Worm (Caenorhabditis elegans) whole organism, midembryonic: ENCODE measurements around the gene F54A3.2.

Experiments
- T22C8.4 ChIP-seq: fragments of 200-800 bp; sonication (Bioruptor generic); IDR thresholded peaks from 2 replicates; pipeline ENCODE4 v1.3.6; 2022; ENCODE audit warnings: missing genetic modification characterization, missing compliant biosample characterization
- cog-1 ChIP-seq: sonication (generic microtip); optimal IDR thresholded peaks from 2 replicates; lab custom pipeline; 2016; ENCODE audit warnings: missing genetic modification characterization, missing compliant biosample characterization
- flt-1 ChIP-seq: fragments of 200-800 bp; sonication (Bioruptor generic); IDR thresholded peaks from 2 replicates; pipeline ENCODE4 v1.3.6; 2022; ENCODE audit warnings: missing genetic modification characterization, missing compliant biosample characterization
- klf-2 ChIP-seq: fragments of 200-800 bp; sonication (Bioruptor generic); conservative IDR thresholded peaks from 2 replicates; pipeline ENCODE4 v1.3.6; 2022; ENCODE audit warnings: missing genetic modification reagents, missing genetic modification characterization, missing compliant biosample characterization
- tab-1 ChIP-seq: fragments of 200-800 bp; sonication (Bioruptor generic); IDR thresholded peaks from 2 replicates; pipeline ENCODE4 v1.3.6; 2022; ENCODE audit warnings: missing genetic modification characterization, missing compliant biosample characterization
- ztf-23 ChIP-seq: fragments of 200-800 bp; sonication (Bioruptor generic); IDR thresholded peaks from 2 replicates; pipeline ENCODE4 v1.3.6; 2022; ENCODE audit warnings: missing genetic modification reagents, missing genetic modification characterization, missing compliant biosample characterization
- ztf-29 ChIP-seq: fragments of 200-800 bp; sonication (Bioruptor generic); IDR thresholded peaks from 2 replicates; pipeline ENCODE4 v1.3.6; 2022; ENCODE audit warnings: missing genetic modification reagents, missing genetic modification characterization, missing compliant biosample characterization

- TF ChIP-seq cog-1 (tag; lab: Kevin White, UChicago), result no peak
- TF ChIP-seq klf-2 (GFP tag; lab: Robert Waterston, UW), result no peak
- TF ChIP-seq tab-1 (GFP tag; lab: Robert Waterston, UW), result no peak
- TF ChIP-seq ztf-29 (GFP tag; lab: Robert Waterston, UW), result no peak
- TF ChIP-seq flt-1, result no peak
- no peak for TF ChIP-seq ztf-23 (GFP tag; lab: Robert Waterston, UW)
- no peak for TF ChIP-seq T22C8.4
Observed at ce11 chrII:2292027-2292426, 48.6 kb downstream of the F54A3.2 start, which contains the start of gene K09F6.7.
